Worm (Caenorhabditis elegans): Measurements from ENCODE around the gene tpp-2.

DNA sequence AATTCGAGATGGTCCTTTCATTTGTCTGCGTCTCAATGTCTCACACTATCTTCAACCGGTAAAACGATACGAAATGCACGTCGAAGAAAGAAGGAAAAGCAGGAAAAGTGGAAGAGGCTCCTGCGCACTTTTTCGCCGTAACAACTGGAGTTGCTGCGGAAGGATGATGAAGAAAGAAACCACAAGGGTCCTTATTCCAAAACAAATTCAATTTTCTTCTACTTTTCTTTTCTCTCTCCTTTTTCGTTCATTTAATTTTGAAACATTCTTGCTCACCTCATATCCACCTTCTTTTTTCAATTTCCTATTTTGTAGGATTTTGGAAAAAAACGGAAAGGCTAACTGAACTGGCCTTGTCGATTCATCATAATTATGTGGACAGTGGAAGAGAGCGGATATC is 23.2 kb upstream of the tpp-2 start:
- TF ChIP-seq ztf-18 (tag; optimal IDR thresholded peaks at IDR 0.05) (no peak), zfh-2 (GFP tag; conservative IDR thresholded peaks at IDR 0.05) (no peak), F57C9.4 (tag; optimal IDR thresholded peaks at IDR 0.05) (no peak), nhr-90 (tag; optimal IDR thresholded peaks at IDR 0.05) (no peak), ceh-40 (GFP tag; IDR thresholded peaks at IDR 0.05) (no peak), snpc-4 (GFP tag; optimal IDR thresholded peaks at IDR 0.05) (no peak), snpc-4 (tag; optimal IDR thresholded peaks at IDR 0.05) (no peak), pha-4 (tag; optimal IDR thresholded peaks at IDR 0.05) (no peak), xnd-1 (tag; optimal IDR thresholded peaks at IDR 0.05) (no peak), bed-2 (GFP tag; IDR thresholded peaks at IDR 0.05) (no peak), hmg-1.2 (GFP tag; IDR thresholded peaks at IDR 0.05) (no peak), F33H1.4 (GFP tag; IDR thresholded peaks at IDR 0.05) (no peak), ztf-3 (GFP tag; optimal IDR thresholded peaks at IDR 0.05) (no peak)
